Worm (Caenorhabditis elegans) whole organism, midembryonic: Measurements from ENCODE around the gene Y116F11B.6.

ENCODE experiments used
- T22C8.4 ChIP-seq: fragments of 200-800 bp; sonication (Bioruptor generic); IDR thresholded peaks from 2 replicates; pipeline ENCODE4 v1.3.6; 2022; ENCODE audit warnings: missing genetic modification characterization, missing compliant biosample characterization
- cog-1 ChIP-seq: sonication (generic microtip); optimal IDR thresholded peaks from 2 replicates; lab custom pipeline; 2016; ENCODE audit warnings: missing genetic modification characterization, missing compliant biosample characterization
- flt-1 ChIP-seq: fragments of 200-800 bp; sonication (Bioruptor generic); IDR thresholded peaks from 2 replicates; pipeline ENCODE4 v1.3.6; 2022; ENCODE audit warnings: missing genetic modification characterization, missing compliant biosample characterization
- klf-2 ChIP-seq: fragments of 200-800 bp; sonication (Bioruptor generic); conservative IDR thresholded peaks from 2 replicates; pipeline ENCODE4 v1.3.6; 2022; ENCODE audit warnings: missing genetic modification reagents, missing genetic modification characterization, missing compliant biosample characterization
- med-1 ChIP-seq: sonication (generic microtip); optimal IDR thresholded peaks from 2 replicates; lab custom pipeline; 2017; ENCODE audit warnings: missing genetic modification characterization, mild to moderate bottlenecking, missing compliant biosample characterization, antibody characterized with exemption, missing genetic modification reagents; ENCODE audit not compliant: insufficient read depth
- ref-1 ChIP-seq: fragments of 200-800 bp; sonication (Bioruptor generic); conservative IDR thresholded peaks from 2 replicates; pipeline ENCODE4 v1.3.6; 2022; ENCODE audit warnings: missing genetic modification reagents, missing genetic modification characterization, missing compliant biosample characterization
- tab-1 ChIP-seq: fragments of 200-800 bp; sonication (Bioruptor generic); IDR thresholded peaks from 2 replicates; pipeline ENCODE4 v1.3.6; 2022; ENCODE audit warnings: missing genetic modification characterization, missing compliant biosample characterization
- ztf-23 ChIP-seq: fragments of 200-800 bp; sonication (Bioruptor generic); IDR thresholded peaks from 2 replicates; pipeline ENCODE4 v1.3.6; 2022; ENCODE audit warnings: missing genetic modification reagents, missing genetic modification characterization, missing compliant biosample characterization
- ztf-29 ChIP-seq: fragments of 200-800 bp; sonication (Bioruptor generic); IDR thresholded peaks from 2 replicates; pipeline ENCODE4 v1.3.6; 2022; ENCODE audit warnings: missing genetic modification reagents, missing genetic modification characterization, missing compliant biosample characterization

The Y116F11B.6 gene

DNA sequence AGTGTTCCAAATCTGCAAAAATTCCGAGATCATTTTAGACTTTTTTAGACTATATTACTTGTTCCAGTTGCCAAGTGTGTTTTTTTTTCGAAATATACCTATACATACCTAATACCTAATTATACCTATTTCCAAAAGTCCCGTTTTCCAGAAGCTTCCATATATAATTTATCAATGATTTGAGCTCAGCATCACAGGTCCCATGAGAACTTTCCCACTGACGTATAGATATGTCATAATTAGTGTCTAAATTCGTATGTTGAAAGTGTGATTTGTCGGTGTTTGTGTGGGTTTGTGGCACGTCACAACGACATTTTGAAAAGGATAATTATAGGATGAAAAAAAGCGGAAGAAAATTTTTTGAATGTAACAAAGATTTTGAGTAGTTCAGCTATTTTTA, 40.2 kb downstream of the Y116F11B.6 start:
- no peak for TF ChIP-seq cog-1 (tag; lab: Kevin White, UChicago)
- no peak for TF ChIP-seq T22C8.4 (GFP tag; lab: Robert Waterston, UW)
- no peak for TF ChIP-seq ztf-23 (GFP tag; lab: Robert Waterston, UW)
- no peak for TF ChIP-seq tab-1 (GFP tag; lab: Robert Waterston, UW)
- no peak for TF ChIP-seq flt-1 (GFP tag; lab: Robert Waterston, UW)
- TF ChIP-seq klf-2 (GFP tag; lab: Robert Waterston, UW): no peak
- TF ChIP-seq ref-1 (GFP tag; lab: Robert Waterston, UW): no peak
- no peak for TF ChIP-seq ztf-29 (GFP tag; lab: Robert Waterston, UW)
- TF ChIP-seq med-1 (GFP tag; lab: Kevin White, UChicago): no peak

DNA sequence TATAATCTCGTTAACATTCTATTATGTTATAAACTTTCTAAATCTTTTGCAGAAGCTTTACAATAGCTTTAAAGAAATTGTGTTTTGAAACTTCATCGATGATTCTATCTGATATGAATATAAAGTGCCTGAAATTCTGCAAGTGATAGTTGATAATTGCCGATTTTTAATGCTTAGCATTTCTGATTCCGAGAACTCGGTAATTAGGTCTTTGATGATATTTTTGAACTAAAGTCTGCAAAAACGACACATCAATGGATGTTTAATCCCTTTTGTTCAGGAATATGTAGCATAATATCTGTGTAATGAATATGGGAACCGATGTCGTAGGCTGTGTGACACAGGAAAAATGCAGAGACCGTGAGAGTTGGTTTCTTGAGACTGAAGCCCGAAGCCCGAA, 43.0 kb downstream of the Y116F11B.6 start:
- TF ChIP-seq cog-1 (tag; lab: Kevin White, UChicago) (no peak), ref-1 (GFP tag; lab: Robert Waterston, UW) (no peak), T22C8.4 (GFP tag; lab: Robert Waterston, UW) (no peak), flt-1 (GFP tag; lab: Robert Waterston, UW) (no peak), tab-1 (GFP tag; lab: Robert Waterston, UW) (no peak), ztf-23 (GFP tag; lab: Robert Waterston, UW) (no peak), klf-2 (GFP tag; lab: Robert Waterston, UW) (no peak), ztf-29 (GFP tag; lab: Robert Waterston, UW) (no peak), med-1 (GFP tag; lab: Kevin White, UChicago) (no peak)

DNA sequence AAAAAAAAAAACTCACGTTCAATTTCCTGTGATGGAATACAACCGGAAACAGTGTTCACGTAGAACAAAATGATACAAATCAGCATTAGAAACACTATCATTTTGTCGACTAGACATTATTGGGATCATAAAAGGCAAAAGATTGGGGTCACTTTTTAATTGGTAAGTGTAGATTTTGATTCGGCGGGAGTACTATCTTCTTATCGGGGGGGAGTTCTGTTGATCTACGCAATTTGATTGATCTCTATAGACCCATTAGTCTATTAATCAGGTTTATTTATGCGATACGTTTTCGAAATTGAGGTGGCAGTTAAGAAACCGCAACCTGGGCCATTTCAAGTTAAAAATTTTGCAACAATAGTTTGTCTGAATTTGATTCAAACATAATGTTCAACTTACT, 44.7 kb downstream of the Y116F11B.6 start, which contains the start of gene Y116F11B.2:
Gene Y116F11B.2 (minus strand): TSS at position 101 of the 400 bp plus-strand sequence.
- TF ChIP-seq tab-1 (GFP tag; lab: Robert Waterston, UW): no peak
- TF ChIP-seq ztf-29 (GFP tag; lab: Robert Waterston, UW): no peak
- no peak for TF ChIP-seq cog-1 (tag; lab: Kevin White, UChicago)
- no peak for TF ChIP-seq flt-1 (GFP tag; lab: Robert Waterston, UW)
- no peak for TF ChIP-seq ref-1 (GFP tag; lab: Robert Waterston, UW)
- TF ChIP-seq med-1 (GFP tag; lab: Kevin White, UChicago): no peak
- no peak for TF ChIP-seq klf-2 (GFP tag; lab: Robert Waterston, UW)

DNA sequence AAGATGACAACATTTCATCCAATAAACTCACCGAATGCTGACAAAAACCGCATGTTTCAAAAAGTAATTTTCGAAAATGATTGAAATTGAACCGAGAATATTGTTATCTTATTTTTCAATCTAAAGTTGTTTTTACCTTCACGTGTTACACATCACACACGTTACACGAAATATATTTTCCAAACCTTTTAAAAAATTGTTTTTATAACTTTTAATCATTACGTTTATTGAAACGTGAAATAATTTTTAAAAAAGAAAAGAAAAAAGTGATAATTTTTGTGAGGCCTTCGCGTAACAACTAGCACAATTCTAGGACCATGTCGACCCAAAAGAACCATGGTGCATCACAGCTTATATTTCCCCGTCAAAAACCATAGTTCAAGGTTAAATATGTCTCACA, 50.8 kb downstream of the Y116F11B.6 start, which contains the start of gene M162.7:
Gene M162.7 (minus strand): TSS at position 101 of the 400 bp plus-strand sequence.
- TF ChIP-seq T22C8.4 (GFP tag; lab: Robert Waterston, UW) (no peak), flt-1 (GFP tag; lab: Robert Waterston, UW) (no peak), med-1 (GFP tag; lab: Kevin White, UChicago) (no peak)
